Fruit fly (Drosophila melanogaster): Measurements from ENCODE around the gene Nup107.
A peak's percentile ranks its signal among the peaks of the same experiment; 100 is the strongest.

The Nup107 gene

DNA sequence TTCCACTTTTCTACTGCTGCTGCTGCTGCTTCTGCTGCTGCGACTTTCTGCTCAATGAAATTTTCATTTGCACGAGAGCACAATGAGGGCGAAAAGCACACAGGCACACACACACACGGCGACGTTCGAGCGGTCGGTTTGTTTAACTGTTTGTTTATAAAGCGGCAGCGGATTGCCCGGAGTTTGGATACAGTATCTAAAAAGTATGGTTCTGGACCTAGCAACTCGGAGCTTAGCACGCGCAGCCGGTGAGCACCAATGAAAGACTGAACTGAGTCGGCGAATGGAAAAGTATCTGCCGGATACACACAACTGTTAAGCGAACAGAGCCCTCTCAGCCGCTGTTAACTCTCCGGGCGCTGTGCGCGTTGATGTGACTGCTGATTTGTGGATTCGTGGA is 20.2 kb upstream of the Nup107 start, which contains the start of gene CG17124 (continued):
- TF ChIP-seq Sox15 (GFP tag; optimal IDR thresholded peaks at IDR 0.05) (no peak), vri (GFP tag; optimal IDR thresholded peaks at IDR 0.05) (no peak), ss (GFP tag; optimal IDR thresholded peaks at IDR 0.05) (peak; percentile 48 to 68), fd85E (GFP tag; optimal IDR thresholded peaks at IDR 0.05) (no peak), CG3032 (tag; optimal IDR thresholded peaks at IDR 0.05) (no peak), CG6808 (GFP tag; optimal IDR thresholded peaks at IDR 0.05) (peak; percentile 20), CG11902 (GFP tag; optimal IDR thresholded peaks at IDR 0.05) (no peak), CG3919 (GFP tag; optimal IDR thresholded peaks at IDR 0.05) (peak; percentile 63), Smox (GFP tag; optimal IDR thresholded peaks at IDR 0.05) (no peak), dac (GFP tag; optimal IDR thresholded peaks at IDR 0.05) (no peak), salr (GFP tag; optimal IDR thresholded peaks at IDR 0.05) (no peak), CG8319 (GFP tag; optimal IDR thresholded peaks at IDR 0.05) (no peak), Ets21C (GFP tag; optimal IDR thresholded peaks at IDR 0.05) (no peak), spab (GFP tag; optimal IDR thresholded peaks at IDR 0.05) (no peak), Hr4 (GFP tag; optimal IDR thresholded peaks at IDR 0.05) (no peak)

DNA sequence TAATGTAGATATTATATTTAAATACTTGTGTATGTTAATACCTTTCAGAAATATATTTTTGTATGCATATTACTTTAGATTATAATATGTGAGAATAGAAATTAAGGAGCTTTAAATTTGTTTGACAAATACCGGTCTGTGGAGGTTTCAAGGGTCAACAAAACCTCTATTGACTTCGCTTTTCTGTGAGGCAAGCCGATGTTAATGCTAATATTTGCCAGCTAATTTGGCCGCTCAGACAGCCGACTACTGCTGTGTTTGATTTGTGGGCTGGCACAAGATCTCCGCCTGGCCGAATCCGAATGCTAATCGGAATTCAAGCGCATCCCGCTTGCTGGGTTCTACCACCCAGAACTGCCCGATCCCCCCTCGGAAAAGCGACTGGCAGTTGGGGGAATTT is 18.7 kb upstream of the Nup107 start:
- TF ChIP-seq OdsH (GFP tag; optimal IDR thresholded peaks at IDR 0.05) (no peak), fkh (GFP tag; optimal IDR thresholded peaks at IDR 0.05) (peak; percentile 84), svp (GFP tag) (peak; percentile 16)

- no peak for TF ChIP-seq fd59A (GFP tag; optimal IDR thresholded peaks at IDR 0.05)
- TF ChIP-seq CG6163 (GFP tag; IDR thresholded peaks at IDR 0.05) = no peak
- TF ChIP-seq CG15336 (GFP tag; IDR thresholded peaks at IDR 0.05) = no peak
- no peak for TF ChIP-seq OdsH (GFP tag; optimal IDR thresholded peaks at IDR 0.05)
- TF ChIP-seq achi (GFP tag; optimal IDR thresholded peaks at IDR 0.05) = no peak
- no peak for TF ChIP-seq CG11762 (GFP tag; optimal IDR thresholded peaks at IDR 0.05; ENCODE audit: insufficient read depth)
- TF ChIP-seq Lpt (GFP tag; optimal IDR thresholded peaks at IDR 0.05) = no peak
Observed at dm6 chr2L:10753618-10754017, 17.7 kb upstream of the Nup107 start.

DNA sequence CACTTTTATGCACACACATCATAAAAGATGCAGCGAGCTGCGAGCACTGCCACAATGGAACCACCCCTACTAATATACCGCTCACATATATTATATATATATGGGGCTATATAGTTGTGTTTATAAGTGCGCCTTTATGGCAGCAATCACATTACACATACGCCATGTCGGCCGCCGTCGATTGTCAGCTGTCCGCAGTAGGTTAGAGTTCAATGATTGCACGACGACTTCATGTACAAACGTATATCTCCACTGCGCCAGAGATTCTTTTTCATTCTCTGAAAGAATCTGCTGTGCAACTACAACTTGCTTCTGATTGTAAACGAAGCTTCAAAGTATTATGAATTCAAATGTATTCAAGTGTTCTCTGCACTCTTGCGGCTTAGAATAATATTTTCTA is 16.8 kb upstream of the Nup107 start:
- TF ChIP-seq CG8119 (GFP tag; IDR thresholded peaks at IDR 0.05) = no peak
- TF ChIP-seq pdm3 (GFP tag; optimal IDR thresholded peaks at IDR 0.05) = no peak
- no peak for TF ChIP-seq Sox102F (GFP tag; optimal IDR thresholded peaks at IDR 0.05)
- no peak for TF ChIP-seq Ets96B (tag; optimal IDR thresholded peaks at IDR 0.05)
- TF ChIP-seq lz (GFP tag; optimal IDR thresholded peaks at IDR 0.05) = no peak
- TF ChIP-seq Hr4 (GFP tag; optimal IDR thresholded peaks at IDR 0.05) = no peak
- peak; percentile 91 for TF ChIP-seq svp (GFP tag)
- TF ChIP-seq acj6 (GFP tag; optimal IDR thresholded peaks at IDR 0.05) = no peak
- TF ChIP-seq CG15336 (GFP tag; IDR thresholded peaks at IDR 0.05) = no peak
- TF ChIP-seq CG6808 (GFP tag; optimal IDR thresholded peaks at IDR 0.05) = no peak
- TF ChIP-seq CG6276 (GFP tag; optimal IDR thresholded peaks at IDR 0.05) = peak; percentile 21
- TF ChIP-seq CG10669 (GFP tag; optimal IDR thresholded peaks at IDR 0.05) = no peak
- no peak for TF ChIP-seq CG7368 (GFP tag; optimal IDR thresholded peaks at IDR 0.05)
- peak; percentile 10 for TF ChIP-seq CG32006 (GFP tag; optimal IDR thresholded peaks at IDR 0.05)
- TF ChIP-seq ss (GFP tag; optimal IDR thresholded peaks at IDR 0.05) = no peak
- TF ChIP-seq Met (GFP tag; optimal IDR thresholded peaks at IDR 0.05) = no peak
- TF ChIP-seq eg (GFP tag; IDR thresholded peaks at IDR 0.05) = no peak
- TF ChIP-seq CG6854 (GFP tag; optimal IDR thresholded peaks at IDR 0.05) = no peak
- TF ChIP-seq Eip78C (GFP tag) = peak; percentile 33
- no peak for TF ChIP-seq CG3032 (tag; optimal IDR thresholded peaks at IDR 0.05)
- TF ChIP-seq vri (GFP tag; optimal IDR thresholded peaks at IDR 0.05) = no peak
- no peak for TF ChIP-seq CG6792 (GFP tag; optimal IDR thresholded peaks at IDR 0.05)
